Worm (Caenorhabditis elegans) whole organism, L2 larva: Measurements from ENCODE around the gene R151.2.
A peak's percentile ranks its signal among the peaks of the same experiment; 100 is the strongest.

Experiments used
- C34F6.9 ChIP-seq: fragments of 150-350 bp; optimal IDR thresholded peaks from 2 replicates; lab custom pipeline; 2014; ENCODE audit warnings: missing biosample characterization, missing genetic modification characterization
- F13H6.1 ChIP-seq: sonication (generic microtip); optimal IDR thresholded peaks from 2 replicates; lab custom pipeline; 2016; ENCODE audit warnings: missing genetic modification characterization, missing compliant biosample characterization
- R02D3.7 ChIP-seq: fragments of 150-350 bp; optimal IDR thresholded peaks from 2 replicates; lab custom pipeline; 2014; ENCODE audit warnings: missing biosample characterization, missing genetic modification characterization
- Y55F3AM.14 ChIP-seq: fragments of 200-800 bp; sonication (Bioruptor generic); optimal IDR thresholded peaks from 2 replicates; lab custom pipeline; 2018; ENCODE audit warnings: mild to moderate bottlenecking, missing genetic modification characterization, missing compliant biosample characterization
- ZK546.5 ChIP-seq: sonication (generic microtip); optimal IDR thresholded peaks from 2 replicates; lab custom pipeline; 2017; ENCODE audit warnings: missing biosample characterization, missing genetic modification characterization
- alr-1 ChIP-seq: fragments of 150-350 bp; optimal IDR thresholded peaks from 2 replicates; lab custom pipeline; 2014; ENCODE audit warnings: missing biosample characterization, missing genetic modification characterization
- aly-2 ChIP-seq: fragments of 150-350 bp; optimal IDR thresholded peaks from 2 replicates; lab custom pipeline; 2014; ENCODE audit warnings: missing biosample characterization, missing genetic modification characterization
- ama-1 ChIP-seq: fragments of 150-350 bp; optimal IDR thresholded peaks from 2 replicates; lab custom pipeline; 2018; ENCODE audit warnings: inconsistent platforms
- blmp-1 ChIP-seq: sonication (generic microtip); optimal IDR thresholded peaks from 2 replicates; lab custom pipeline; 2017; ENCODE audit warnings: missing genetic modification characterization, mild to moderate bottlenecking, missing compliant biosample characterization, antibody characterized with exemption, moderate library complexity; ENCODE audit not compliant: insufficient read depth
- ceh-16 ChIP-seq: fragments of 150-350 bp; optimal IDR thresholded peaks from 2 replicates; lab custom pipeline; 2014; ENCODE audit warnings: missing biosample characterization, missing genetic modification characterization
- ceh-82 ChIP-seq: fragments of 150-350 bp; optimal IDR thresholded peaks from 2 replicates; lab custom pipeline; 2014; ENCODE audit warnings: missing biosample characterization, missing genetic modification characterization
- crh-2 ChIP-seq: sonication (generic microtip); optimal IDR thresholded peaks from 2 replicates; lab custom pipeline; 2017; ENCODE audit warnings: missing biosample characterization, missing genetic modification characterization
- dmd-4 ChIP-seq: sonication (generic microtip); optimal IDR thresholded peaks from 2 replicates; lab custom pipeline; 2017; ENCODE audit warnings: missing biosample characterization, missing genetic modification characterization
- egl-27 ChIP-seq: sonication (generic microtip); optimal IDR thresholded peaks from 3 replicates; lab custom pipeline; 2017; ENCODE audit warnings: missing biosample characterization, missing genetic modification reagents, missing genetic modification characterization
- elt-1 ChIP-seq: fragments of 150-350 bp; optimal IDR thresholded peaks from 2 replicates; lab custom pipeline; 2014; ENCODE audit warnings: missing biosample characterization, missing genetic modification characterization
- elt-3 ChIP-seq: sonication (generic microtip); optimal IDR thresholded peaks from 2 replicates; lab custom pipeline; 2017; ENCODE audit warnings: missing biosample characterization, missing genetic modification characterization
- fos-1 ChIP-seq: fragments of 150-350 bp; optimal IDR thresholded peaks from 2 replicates; lab custom pipeline; 2014; ENCODE audit warnings: missing biosample characterization, missing genetic modification characterization
- gmeb-1 ChIP-seq: fragments of 150-350 bp; optimal IDR thresholded peaks from 2 replicates; lab custom pipeline; 2014; ENCODE audit warnings: missing biosample characterization, missing genetic modification characterization
- lin-11 ChIP-seq: fragments of 150-350 bp; sonication (generic microtip); optimal IDR thresholded peaks from 2 replicates; lab custom pipeline; 2014; ENCODE audit warnings: missing biosample characterization, missing genetic modification characterization, inconsistent platforms, mixed read lengths
- lin-13 ChIP-seq: fragments of 150-350 bp; optimal IDR thresholded peaks from 2 replicates; lab custom pipeline; 2014; ENCODE audit warnings: missing biosample characterization, missing genetic modification reagents, missing genetic modification characterization
- lin-39 ChIP-seq: fragments of 150-350 bp; optimal IDR thresholded peaks from 2 replicates; lab custom pipeline; 2014; ENCODE audit warnings: missing biosample characterization, missing genetic modification reagents, missing genetic modification characterization
- lsy-2 ChIP-seq, 2 experiments: fragments of 150-350 bp in 1 of 2; sonication (generic microtip) in 1 of 2; optimal IDR thresholded peaks; 2 replicates each; lab custom pipeline; 2014 to 2017; ENCODE audit warnings: missing biosample characterization in 2 of 2, missing genetic modification characterization in 2 of 2
- mab-5 ChIP-seq: fragments of 150-350 bp; optimal IDR thresholded peaks from 2 replicates; lab custom pipeline; 2014; ENCODE audit warnings: missing biosample characterization, missing genetic modification characterization
- mbf-1 ChIP-seq: sonication (generic microtip); optimal IDR thresholded peaks from 2 replicates; lab custom pipeline; 2017; ENCODE audit warnings: missing biosample characterization, missing genetic modification characterization
- mdl-1 ChIP-seq, 2 experiments: fragments of 150-350 bp in 1 of 2; sonication (generic microtip) in 1 of 2; optimal IDR thresholded peaks; 2 replicates each; lab custom pipeline; 2017; ENCODE audit warnings: missing biosample characterization in 2 of 2, missing genetic modification characterization in 2 of 2
- nhr-10 ChIP-seq: sonication (generic microtip); optimal IDR thresholded peaks from 2 replicates; lab custom pipeline; 2017; ENCODE audit warnings: missing biosample characterization, missing genetic modification characterization
- nhr-11 ChIP-seq: fragments of 150-350 bp; optimal IDR thresholded peaks from 2 replicates; lab custom pipeline; 2014; ENCODE audit warnings: missing biosample characterization, missing genetic modification characterization
- nhr-12 ChIP-seq: fragments of 150-350 bp; optimal IDR thresholded peaks from 2 replicates; lab custom pipeline; 2014; ENCODE audit warnings: missing biosample characterization, missing genetic modification characterization
- nhr-129 ChIP-seq: fragments of 150-350 bp; optimal IDR thresholded peaks from 2 replicates; lab custom pipeline; 2014; ENCODE audit warnings: missing biosample characterization, missing genetic modification characterization
- nhr-21 ChIP-seq: fragments of 150-350 bp; optimal IDR thresholded peaks from 2 replicates; lab custom pipeline; 2014; ENCODE audit warnings: missing biosample characterization, missing genetic modification characterization
- nhr-23 ChIP-seq: fragments of 150-350 bp; optimal IDR thresholded peaks from 2 replicates; lab custom pipeline; 2014; ENCODE audit warnings: missing biosample characterization, missing genetic modification reagents, missing genetic modification characterization
- nhr-237 ChIP-seq: fragments of 150-350 bp; optimal IDR thresholded peaks from 2 replicates; lab custom pipeline; 2014; ENCODE audit warnings: missing biosample characterization, missing genetic modification characterization
- nhr-25 ChIP-seq: fragments of 150-350 bp; sonication (generic microtip); optimal IDR thresholded peaks from 3 replicates; lab custom pipeline; 2014; ENCODE audit warnings: missing biosample characterization, missing genetic modification characterization
- nhr-6 ChIP-seq: fragments of 150-350 bp; optimal IDR thresholded peaks from 2 replicates; lab custom pipeline; 2014; ENCODE audit warnings: missing biosample characterization, missing genetic modification characterization
- nhr-77 ChIP-seq: fragments of 150-350 bp; optimal IDR thresholded peaks from 2 replicates; lab custom pipeline; 2014; ENCODE audit warnings: missing biosample characterization, missing genetic modification characterization
- peb-1 ChIP-seq: fragments of 150-350 bp; optimal IDR thresholded peaks from 2 replicates; lab custom pipeline; 2014; ENCODE audit warnings: missing biosample characterization, missing genetic modification characterization
- sem-4 ChIP-seq: fragments of 150-350 bp; optimal IDR thresholded peaks from 2 replicates; lab custom pipeline; 2014; ENCODE audit warnings: missing biosample characterization, missing genetic modification reagents, missing genetic modification characterization
- skn-1 ChIP-seq: sonication (generic microtip); optimal IDR thresholded peaks from 2 replicates; lab custom pipeline; 2017; ENCODE audit warnings: missing biosample characterization, missing genetic modification characterization
- sma-3 ChIP-seq: sonication (generic microtip); optimal IDR thresholded peaks from 2 replicates; lab custom pipeline; 2016; ENCODE audit warnings: missing genetic modification reagents, missing genetic modification characterization, missing compliant biosample characterization
- sma-9 ChIP-seq, 2 experiments: fragments of 150-350 bp in 1 of 2; sonication (generic microtip) in 1 of 2; optimal IDR thresholded peaks; 2 replicates each; lab custom pipeline; 2014 to 2016; ENCODE audit warnings: missing genetic modification characterization in 2 of 2, mild to moderate bottlenecking in 1 of 2, missing biosample characterization in 1 of 2, missing compliant biosample characterization in 1 of 2, missing genetic modification reagents in 1 of 2, moderate library complexity in 1 of 2
- snpc-4 ChIP-seq: fragments of 150-350 bp; optimal IDR thresholded peaks from 2 replicates; lab custom pipeline; 2014; ENCODE audit warnings: missing biosample characterization, missing genetic modification characterization
- unc-39 ChIP-seq: fragments of 150-350 bp; optimal IDR thresholded peaks from 2 replicates; lab custom pipeline; 2014; ENCODE audit warnings: missing biosample characterization, missing genetic modification characterization
- unc-55 ChIP-seq: fragments of 150-350 bp; sonication (generic microtip); optimal IDR thresholded peaks from 3 replicates; lab custom pipeline; 2014; ENCODE audit warnings: missing biosample characterization, missing genetic modification reagents, missing genetic modification characterization
- unc-62 ChIP-seq: fragments of 150-350 bp; optimal IDR thresholded peaks from 2 replicates; lab custom pipeline; 2014; ENCODE audit warnings: missing biosample characterization, missing genetic modification reagents, missing genetic modification characterization
- zag-1 ChIP-seq: fragments of 150-350 bp; optimal IDR thresholded peaks from 2 replicates; lab custom pipeline; 2014; ENCODE audit warnings: missing biosample characterization, missing genetic modification characterization
- ztf-1 ChIP-seq: fragments of 200-800 bp; sonication (Bioruptor generic); conservative IDR thresholded peaks from 2 replicates; pipeline ENCODE4 v1.3.6; 2022; ENCODE audit warnings: missing genetic modification characterization, missing compliant biosample characterization
- ztf-11 ChIP-seq: sonication (generic microtip); optimal IDR thresholded peaks from 2 replicates; lab custom pipeline; 2017; ENCODE audit warnings: missing biosample characterization, missing genetic modification characterization
- ztf-4 ChIP-seq: fragments of 150-350 bp; optimal IDR thresholded peaks from 2 replicates; lab custom pipeline; 2014; ENCODE audit warnings: missing biosample characterization, missing genetic modification characterization

Gene R151.2

DNA sequence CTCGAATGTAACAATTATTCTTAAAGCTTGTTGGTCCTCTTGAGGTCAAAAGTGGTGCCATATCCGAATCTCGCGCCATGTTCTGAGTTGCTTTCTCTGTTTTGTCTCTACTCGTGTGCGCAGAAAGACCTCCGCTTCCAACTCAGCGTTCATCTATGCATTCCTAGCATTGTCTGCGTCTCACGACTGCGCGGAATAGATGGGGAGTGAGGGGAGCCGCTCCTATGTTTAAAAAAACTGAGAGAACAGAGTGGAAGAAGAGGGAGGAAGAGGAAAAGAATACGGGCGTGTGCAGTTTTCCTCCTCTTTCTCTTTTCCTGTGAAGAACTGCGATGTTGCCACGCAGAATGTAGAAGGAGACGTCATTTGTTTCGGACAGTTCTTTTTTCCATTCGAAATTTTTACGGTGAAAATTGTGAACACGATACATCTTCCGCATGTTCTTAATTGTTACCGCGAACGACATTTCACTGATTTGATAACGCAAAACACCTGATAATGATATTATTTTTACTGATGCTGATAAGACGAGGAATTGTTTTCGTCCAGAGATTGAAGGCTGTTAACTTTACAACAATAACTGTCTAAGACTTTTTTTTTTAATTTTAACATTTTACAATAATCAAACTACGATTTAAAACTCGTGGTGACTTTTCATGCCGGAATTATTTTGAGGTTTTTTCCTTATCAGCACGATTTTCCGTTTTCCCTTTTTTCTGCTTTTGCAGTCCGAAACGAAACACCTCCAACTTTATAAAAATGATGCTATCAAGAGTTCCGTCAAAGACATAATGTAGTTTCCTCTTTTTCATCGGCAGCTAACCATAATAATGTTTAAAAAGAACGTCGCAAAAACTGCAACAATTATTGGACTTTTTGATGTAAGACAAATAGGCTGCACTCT is 42.9 kb upstream of the R151.2 start:
- TF ChIP-seq fos-1 (tag; lab: Kevin White, UChicago) (peak; percentile 58), nhr-129 (tag; lab: Kevin White, UChicago) (peak; percentile 76), nhr-25 (tag; lab: Kevin White, UChicago) (peak; percentile 5), F13H6.1 (peak; percentile 44), mdl-1 (tag; optimal IDR thresholded peaks at IDR 0.05; lab: Kevin White, UChicago) (peak; percentile 23 to 29), ztf-4 (tag; lab: Kevin White, UChicago) (peak; percentile 32), ceh-82 (tag; lab: Kevin White, UChicago) (no peak), sma-9 (GFP tag; optimal IDR thresholded peaks at IDR 0.05; lab: Kevin White, UChicago) (peak; percentile 13), sma-9 (tag; optimal IDR thresholded peaks at IDR 0.05; lab: Kevin White, UChicago) (no peak), nhr-6 (tag; lab: Kevin White, UChicago) (no peak), nhr-77 (tag; lab: Kevin White, UChicago) (no peak), blmp-1 (tag; lab: Kevin White, UChicago) (no peak), ztf-11 (no peak), alr-1 (tag; lab: Kevin White, UChicago) (no peak), unc-62 (GFP tag; lab: Kevin White, UChicago) (no peak), Y55F3AM.14 (no peak), nhr-10 (tag; lab: Kevin White, UChicago) (no peak), ztf-1 (GFP tag; lab: Robert Waterston, UW) (no peak), crh-2 (tag; lab: Kevin White, UChicago) (peak; percentile 71), sem-4 (tag; lab: Kevin White, UChicago) (no peak), lin-11 (tag; lab: Kevin White, UChicago) (peak; percentile 63), C34F6.9 (tag; lab: Kevin White, UChicago) (peak; percentile 77), egl-27 (peak; percentile 74), unc-39 (no peak), peb-1 (tag; lab: Kevin White, UChicago) (no peak), nhr-21 (tag; lab: Kevin White, UChicago) (no peak), nhr-237 (tag; lab: Kevin White, UChicago) (no peak), zag-1 (tag; lab: Kevin White, UChicago) (peak; percentile 62), mab-5 (tag; lab: Kevin White, UChicago) (peak; percentile 16), ceh-16 (tag; lab: Kevin White, UChicago) (no peak), gmeb-1 (no peak), lsy-2 (tag; optimal IDR thresholded peaks at IDR 0.05; lab: Kevin White, UChicago) (peak in 1 of 2 experiments; percentile 69), R02D3.7 (no peak), lin-39 (tag; lab: Kevin White, UChicago) (no peak), aly-2 (tag; lab: Kevin White, UChicago) (no peak), unc-55 (GFP tag; lab: Kevin White, UChicago) (peak; percentile 82), snpc-4 (tag; lab: Kevin White, UChicago) (no peak), skn-1 (tag; lab: Kevin White, UChicago) (no peak), nhr-11 (tag; lab: Kevin White, UChicago) (no peak), ama-1 (lab: Kevin White, UChicago) (no peak), mbf-1 (tag; lab: Kevin White, UChicago) (no peak), ZK546.5 (no peak), elt-3 (tag; lab: Kevin White, UChicago) (no peak), nhr-23 (tag; lab: Kevin White, UChicago) (no peak), elt-1 (tag; lab: Kevin White, UChicago) (no peak), nhr-12 (no peak), sma-3 (GFP tag; lab: Kevin White, UChicago) (no peak), lin-13 (peak; percentile 5), dmd-4 (tag; lab: Kevin White, UChicago) (no peak)
